Worm (Caenorhabditis elegans) whole organism, L4/young adult: ENCODE measurements around the gene F38A5.2.

ENCODE experiments used
- W03F9.2 ChIP-seq: fragments of 150-350 bp; optimal IDR thresholded peaks from 2 replicates; lab custom pipeline; 2014; ENCODE audit warnings: missing biosample characterization, missing genetic modification characterization
- dao-5 ChIP-seq: sonication (generic microtip); optimal IDR thresholded peaks from 2 replicates; lab custom pipeline; 2016; ENCODE audit warnings: missing genotype, missing genetic modification characterization, moderate library complexity, missing compliant biosample characterization
- him-1 ChIP-seq: sonication (generic microtip); optimal IDR thresholded peaks from 2 replicates; lab custom pipeline; 2016; ENCODE audit warnings: missing genotype, missing genetic modification reagents, missing genetic modification characterization, missing compliant biosample characterization

Gene F38A5.2

ce11 chrIV:6585397-6585921, at the start of gene F38A5.2, which contains the start of gene dnj-11:
Gene F38A5.2, minus strand, starts transcription at chrIV:6585400.
Gene dnj-11, plus strand, starts transcription at chrIV:6585871.
- TF ChIP-seq W03F9.2 (tag; lab: Kevin White, UChicago) (peak; percentile 92), him-1 (tag; lab: Kevin White, UChicago) (peak; percentile 27), dao-5 (tag; lab: Kevin White, UChicago) (no peak)

ce11 chrIV:6634789-6635188, 49.6 kb upstream of the F38A5.2 start, which contains the start of gene metl-13:
Gene metl-13, plus strand, starts transcription at chrIV:6635089.
- TF ChIP-seq W03F9.2 (tag; lab: Kevin White, UChicago) (no peak), dao-5 (tag; lab: Kevin White, UChicago) (no peak), him-1 (tag; lab: Kevin White, UChicago) (no peak)

- no peak for TF ChIP-seq dao-5 (tag; lab: Kevin White, UChicago)
- no peak for TF ChIP-seq him-1 (tag; lab: Kevin White, UChicago)
- TF ChIP-seq W03F9.2 (tag; lab: Kevin White, UChicago), result peak; percentile 73
These were observed 46.6 kb upstream of the F38A5.2 start, which contains the start of the genes cest-5.1 and C01B10.9 for ce11 chrIV:6631704-6632272. Gene cest-5.1, minus strand, starts transcription at chrIV:6631754. Gene C01B10.9, plus strand, starts transcription at chrIV:6632222.

- TF ChIP-seq dao-5 (tag; lab: Kevin White, UChicago), result no peak
These were observed 42.6 kb upstream of the F38A5.2 start, which contains the start of gene cest-5.2 for ce11 chrIV:6627798-6628197. Gene cest-5.2, minus strand, starts transcription at chrIV:6627925.

ce11 chrIV:6623390-6623789, 38.2 kb upstream of the F38A5.2 start, which contains the start of gene C01B10.44:
Gene C01B10.44, plus strand, starts transcription at chrIV:6623690.
- no peak for TF ChIP-seq him-1 (tag; lab: Kevin White, UChicago)
- TF ChIP-seq W03F9.2 (tag; lab: Kevin White, UChicago), result no peak
- TF ChIP-seq dao-5 (tag; lab: Kevin White, UChicago), result no peak

ce11 chrIV:6622142-6622541, 36.9 kb upstream of the F38A5.2 start:
- TF ChIP-seq dao-5 (tag; lab: Kevin White, UChicago) (no peak), W03F9.2 (tag; lab: Kevin White, UChicago) (no peak), him-1 (tag; lab: Kevin White, UChicago) (no peak)

- no peak for TF ChIP-seq W03F9.2 (tag; lab: Kevin White, UChicago)
- no peak for TF ChIP-seq dao-5 (tag; lab: Kevin White, UChicago)
- TF ChIP-seq him-1 (tag; lab: Kevin White, UChicago), result no peak
These were observed 36.1 kb upstream of the F38A5.2 start, which contains the start of gene C01B10.3 for ce11 chrIV:6621252-6621651. Gene C01B10.3, minus strand, starts transcription at chrIV:6621352.

- TF ChIP-seq him-1 (tag; lab: Kevin White, UChicago), result no peak
- TF ChIP-seq dao-5 (tag; lab: Kevin White, UChicago), result no peak
- peak; percentile 37 for TF ChIP-seq W03F9.2 (tag; lab: Kevin White, UChicago)
These were observed 33.4 kb upstream of the F38A5.2 start for ce11 chrIV:6618607-6619006.

- TF ChIP-seq W03F9.2 (tag; lab: Kevin White, UChicago) (peak; percentile 16), him-1 (tag; lab: Kevin White, UChicago) (no peak)
These were observed 28.1 kb upstream of the F38A5.2 start, which contains the start of gene drh-1 for ce11 chrIV:6613296-6613695. Gene drh-1, minus strand, starts transcription at chrIV:6613353.

ce11 chrIV:6607059-6607458, 21.9 kb upstream of the F38A5.2 start:
- TF ChIP-seq dao-5 (tag; lab: Kevin White, UChicago) (no peak), him-1 (tag; lab: Kevin White, UChicago) (no peak), W03F9.2 (tag; lab: Kevin White, UChicago) (no peak)

ce11 chrIV:6606587-6606986, 21.4 kb upstream of the F38A5.2 start:
- TF ChIP-seq him-1 (tag; lab: Kevin White, UChicago), result no peak
- TF ChIP-seq dao-5 (tag; lab: Kevin White, UChicago), result no peak
- no peak for TF ChIP-seq W03F9.2 (tag; lab: Kevin White, UChicago)

ce11 chrIV:6605863-6606262, 20.7 kb upstream of the F38A5.2 start, which contains the start of gene nstp-2:
Gene nstp-2, minus strand, starts transcription at chrIV:6606188.
- TF ChIP-seq dao-5 (tag; lab: Kevin White, UChicago), result no peak
- no peak for TF ChIP-seq W03F9.2 (tag; lab: Kevin White, UChicago)
- no peak for TF ChIP-seq him-1 (tag; lab: Kevin White, UChicago)

ce11 chrIV:6603549-6603948, 18.3 kb upstream of the F38A5.2 start:
- no peak for TF ChIP-seq W03F9.2 (tag; lab: Kevin White, UChicago)
- no peak for TF ChIP-seq dao-5 (tag; lab: Kevin White, UChicago)
- no peak for TF ChIP-seq him-1 (tag; lab: Kevin White, UChicago)

ce11 chrIV:6602376-6602775, 17.2 kb upstream of the F38A5.2 start, which contains the start of gene F15B10.3:
Gene F15B10.3, plus strand, starts transcription at chrIV:6602676.
- TF ChIP-seq dao-5 (tag; lab: Kevin White, UChicago), result no peak
- TF ChIP-seq W03F9.2 (tag; lab: Kevin White, UChicago), result no peak
- TF ChIP-seq him-1 (tag; lab: Kevin White, UChicago), result no peak
